Worm (Caenorhabditis elegans): ENCODE data around the gene mett-10.

The mett-10 gene

ce11 chrIII:10108995-10109394 lies 5.8 kb upstream of the mett-10 start, which contains the start of gene T16H12.9:
Gene T16H12.9 (plus strand): TSS chrIII:10109295.
- no peak for TF ChIP-seq zag-1 (tag; optimal IDR thresholded peaks at IDR 0.05)
- TF ChIP-seq blmp-1 (tag; optimal IDR thresholded peaks at IDR 0.05; ENCODE audit: insufficient read depth): no peak
- no peak for TF ChIP-seq Y55F3AM.14 (GFP tag; optimal IDR thresholded peaks at IDR 0.05)
- TF ChIP-seq ama-1 (optimal IDR thresholded peaks at IDR 0.05): no peak
- TF ChIP-seq nhr-12 (tag; optimal IDR thresholded peaks at IDR 0.05): no peak
- no peak for TF ChIP-seq mab-5 (tag; optimal IDR thresholded peaks at IDR 0.05)
- TF ChIP-seq nhr-23 (tag; optimal IDR thresholded peaks at IDR 0.05): no peak
- no peak for TF ChIP-seq nhr-237 (tag; optimal IDR thresholded peaks at IDR 0.05)
- no peak for TF ChIP-seq ZK546.5 (tag; optimal IDR thresholded peaks at IDR 0.05)
- no peak for TF ChIP-seq gmeb-1 (tag; optimal IDR thresholded peaks at IDR 0.05)
- no peak for TF ChIP-seq ceh-82 (tag; optimal IDR thresholded peaks at IDR 0.05)
- TF ChIP-seq ztf-4 (tag; optimal IDR thresholded peaks at IDR 0.05): no peak
- no peak for TF ChIP-seq snpc-4 (tag; optimal IDR thresholded peaks at IDR 0.05)
- TF ChIP-seq unc-39 (tag; optimal IDR thresholded peaks at IDR 0.05): no peak
- TF ChIP-seq lin-11 (tag; optimal IDR thresholded peaks at IDR 0.05): no peak
- no peak for TF ChIP-seq lin-39 (tag; optimal IDR thresholded peaks at IDR 0.05)
- TF ChIP-seq dmd-4 (tag; optimal IDR thresholded peaks at IDR 0.05): no peak
- TF ChIP-seq ztf-11 (tag; optimal IDR thresholded peaks at IDR 0.05): no peak
- no peak for TF ChIP-seq mdl-1 (tag; optimal IDR thresholded peaks at IDR 0.05)
- no peak for TF ChIP-seq ceh-16 (tag; optimal IDR thresholded peaks at IDR 0.05)

DNA sequence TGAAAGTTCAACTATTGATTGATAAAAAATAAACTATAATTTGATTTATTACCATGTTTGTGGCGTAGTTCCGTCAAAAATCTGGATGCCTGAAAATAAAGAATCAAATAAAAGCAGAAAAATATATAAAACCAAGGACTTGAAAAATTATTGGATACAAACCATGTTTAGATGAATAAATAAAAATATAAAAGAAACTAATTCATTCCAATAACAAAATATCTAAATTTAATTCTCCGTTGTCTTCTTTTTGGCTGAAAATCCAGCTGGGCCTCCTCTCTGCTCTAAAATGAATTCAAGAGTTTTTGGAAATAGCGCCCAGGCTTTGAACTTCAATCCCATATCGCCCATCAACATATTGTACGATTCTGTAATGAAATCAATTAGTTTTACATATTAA lies 1.9 kb upstream of the mett-10 start, which contains the start of gene vps-29:
TSS of gene vps-29 (minus strand) at position 101 of the 400 bp plus-strand sequence.
- no peak for TF ChIP-seq lin-39 (tag; optimal IDR thresholded peaks at IDR 0.05)
- TF ChIP-seq nhr-11 (tag; optimal IDR thresholded peaks at IDR 0.05): no peak
- TF ChIP-seq nhr-10 (tag; optimal IDR thresholded peaks at IDR 0.05): no peak
- TF ChIP-seq unc-39 (tag; optimal IDR thresholded peaks at IDR 0.05): no peak
- TF ChIP-seq unc-62 (GFP tag; optimal IDR thresholded peaks at IDR 0.05): no peak
- TF ChIP-seq mbf-1 (tag; optimal IDR thresholded peaks at IDR 0.05): no peak
- TF ChIP-seq gmeb-1 (tag; optimal IDR thresholded peaks at IDR 0.05): no peak
- TF ChIP-seq skn-1 (tag; optimal IDR thresholded peaks at IDR 0.05): no peak
- TF ChIP-seq unc-55 (GFP tag; optimal IDR thresholded peaks at IDR 0.05): no peak
- TF ChIP-seq snpc-4 (tag; optimal IDR thresholded peaks at IDR 0.05): no peak
- TF ChIP-seq F13H6.1 (tag; optimal IDR thresholded peaks at IDR 0.05): no peak

DNA sequence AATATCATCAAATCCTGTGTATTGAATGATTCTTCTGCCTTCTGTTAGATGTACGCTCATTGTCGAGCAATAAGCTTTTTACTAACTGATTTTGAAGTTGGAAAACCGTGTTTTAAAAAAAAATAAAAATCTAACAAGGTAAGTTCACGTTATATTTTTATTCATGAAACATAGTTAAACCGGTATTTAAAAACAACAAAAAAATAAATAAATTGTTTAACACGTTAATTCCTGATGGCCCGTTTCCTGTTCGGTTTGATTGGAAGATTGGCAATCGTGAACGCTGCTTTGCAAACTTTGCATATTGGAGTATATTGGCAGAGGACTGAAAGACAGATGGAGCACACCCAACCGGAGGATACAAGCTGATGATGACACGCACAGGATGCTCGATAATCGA lies 4.0 kb downstream of the mett-10 start, which contains the start of gene ZK1128.3:
TSS of gene ZK1128.3 (minus strand) at position 101 of the 400 bp plus-strand sequence.
- TF ChIP-seq fos-1 (tag; optimal IDR thresholded peaks at IDR 0.05) (no peak), gmeb-1 (tag; optimal IDR thresholded peaks at IDR 0.05) (no peak), nhr-237 (tag; optimal IDR thresholded peaks at IDR 0.05) (no peak), unc-62 (GFP tag; optimal IDR thresholded peaks at IDR 0.05) (no peak), snpc-4 (tag; optimal IDR thresholded peaks at IDR 0.05) (no peak), lin-13 (GFP tag; optimal IDR thresholded peaks at IDR 0.05) (no peak), mdl-1 (tag; optimal IDR thresholded peaks at IDR 0.05) (no peak), ceh-82 (tag; optimal IDR thresholded peaks at IDR 0.05) (no peak)

DNA sequence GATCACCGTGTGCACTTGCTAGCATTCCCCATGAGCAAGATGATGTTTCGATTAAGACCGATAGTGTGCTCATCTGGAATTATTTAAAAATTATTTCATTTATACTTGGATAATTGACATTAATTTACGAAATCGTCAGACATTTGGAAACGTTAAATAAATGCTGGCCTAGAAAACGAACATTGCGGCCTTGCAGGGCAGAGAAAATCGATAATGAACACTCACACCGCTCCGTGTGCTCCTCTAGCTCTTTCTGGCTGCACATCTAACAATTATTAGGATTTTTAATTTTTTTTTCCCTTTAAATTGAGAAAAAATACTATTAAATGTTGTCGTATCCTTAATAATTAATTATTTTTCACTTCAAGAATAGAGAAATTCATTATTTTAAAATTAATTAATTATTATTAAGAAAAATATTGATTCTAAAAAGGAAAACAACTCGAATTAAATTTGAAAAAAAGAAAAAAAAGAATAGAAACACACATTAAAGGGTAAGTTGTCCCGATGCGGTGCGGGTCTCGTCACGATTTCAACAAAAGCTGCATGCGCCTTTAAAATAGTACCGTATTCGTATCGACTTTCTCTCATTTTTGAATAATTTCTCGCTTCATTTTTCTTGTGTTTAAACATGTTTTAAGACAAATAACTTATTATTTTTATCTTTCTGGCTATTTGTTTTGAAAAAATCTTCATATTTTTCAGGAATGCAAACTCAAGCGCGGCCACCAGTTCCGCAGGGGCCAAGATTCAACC lies 5.4 kb downstream of the mett-10 start, which contains the start of the genes gtf-2H3 and ham-3:
TSS of gene gtf-2H3 (minus strand) at position 73 of the 756 bp plus-strand sequence.
TSS of gene ham-3 (plus strand) at position 706 of the 756 bp plus-strand sequence.
- TF ChIP-seq ztf-4 (tag; optimal IDR thresholded peaks at IDR 0.05): no peak
- no peak for TF ChIP-seq sma-9 (GFP tag; optimal IDR thresholded peaks at IDR 0.05)
- no peak for TF ChIP-seq sma-9 (tag; optimal IDR thresholded peaks at IDR 0.05)
- TF ChIP-seq F13H6.1 (tag; optimal IDR thresholded peaks at IDR 0.05): no peak
- peak in 1 of 2 experiments; percentile 13 for TF ChIP-seq lsy-2 (tag; optimal IDR thresholded peaks at IDR 0.05)
- peak; percentile 34 for TF ChIP-seq unc-55 (GFP tag; optimal IDR thresholded peaks at IDR 0.05)
- TF ChIP-seq sma-3 (GFP tag; optimal IDR thresholded peaks at IDR 0.05): no peak
- no peak for TF ChIP-seq nhr-237 (tag; optimal IDR thresholded peaks at IDR 0.05)
- no peak for TF ChIP-seq R02D3.7 (tag; optimal IDR thresholded peaks at IDR 0.05)
- TF ChIP-seq mbf-1 (tag; optimal IDR thresholded peaks at IDR 0.05): no peak
- no peak for TF ChIP-seq egl-27 (tag; optimal IDR thresholded peaks at IDR 0.05)
- TF ChIP-seq peb-1 (tag; optimal IDR thresholded peaks at IDR 0.05): no peak
- no peak for TF ChIP-seq skn-1 (tag; optimal IDR thresholded peaks at IDR 0.05)
- peak; percentile 40 for TF ChIP-seq C34F6.9 (tag; optimal IDR thresholded peaks at IDR 0.05)
- no peak for TF ChIP-seq ceh-16 (tag; optimal IDR thresholded peaks at IDR 0.05)

Data from whole organism, L2 larva.